Worm (Caenorhabditis elegans): ENCODE data around the gene hach-1.

Gene hach-1

ce11 chrIII:5591668-5592149 is 36.5 kb downstream of the hach-1 start, which contains the start of the genes ddx-15 and ucr-1 (continued):
- TF ChIP-seq nhr-80 (tag; optimal IDR thresholded peaks at IDR 0.05) (peak; percentile 20), snpc-3.4 (tag; optimal IDR thresholded peaks at IDR 0.05) (peak; percentile 56), nhr-120 (GFP tag; IDR thresholded peaks at IDR 0.05) (no peak), fkh-3 (tag; optimal IDR thresholded peaks at IDR 0.05) (no peak), sea-2 (GFP tag; IDR thresholded peaks at IDR 0.05) (no peak), sptf-2 (GFP tag; optimal IDR thresholded peaks at IDR 0.05) (no peak), unc-62 (GFP tag; optimal IDR thresholded peaks at IDR 0.05) (no peak), attf-5 (GFP tag; optimal IDR thresholded peaks at IDR 0.05) (peak; percentile 63), ekl-4 (GFP tag; IDR thresholded peaks at IDR 0.05) (no peak), Y56A3A.18 (GFP tag; IDR thresholded peaks at IDR 0.05) (no peak), efl-1 (GFP tag; optimal IDR thresholded peaks at IDR 0.05) (peak; percentile 40), lin-54 (GFP tag; optimal IDR thresholded peaks at IDR 0.05) (peak; percentile 64), attf-6 (GFP tag; IDR thresholded peaks at IDR 0.05) (no peak), aptf-2 (GFP tag; conservative IDR thresholded peaks at IDR 0.05) (no peak), egrh-3 (GFP tag; IDR thresholded peaks at IDR 0.05) (no peak)

- TF ChIP-seq ama-1 (optimal IDR thresholded peaks at IDR 0.05) (peak; percentile 48), ama-1 (GFP tag; optimal IDR thresholded peaks at IDR 0.05) (no peak), aptf-3 (GFP tag; IDR thresholded peaks at IDR 0.05) (no peak), mcd-1 (GFP tag; IDR thresholded peaks at IDR 0.05) (no peak), Y56A3A.18 (GFP tag; IDR thresholded peaks at IDR 0.05) (0 out of 2 replicates have a peak, but pooled peaks have one; percentile 35), dox-1 (GFP tag; IDR thresholded peaks at IDR 0.05) (0 out of 2 replicates have a peak, but pooled peaks have one; percentile 4), hrde-1 (tag; optimal IDR thresholded peaks at IDR 0.05; ENCODE audit: borderline replicate concordance) (peak; percentile 38), hmg-1.2 (GFP tag; IDR thresholded peaks at IDR 0.05) (peak; percentile 33; the same call in 1 of the 2 replicates), madf-3 (GFP tag; IDR thresholded peaks at IDR 0.05) (peak; percentile 52; the same call in 1 of the 2 replicates)
Observed at ce11 chrIII:5594350-5594749, 39.1 kb downstream of the hach-1 start.

ce11 chrIII:5595445-5595844 is 40.2 kb downstream of the hach-1 start, which contains the start of gene ced-6:
ced-6 (plus strand) TSS chrIII:5595771.
- TF ChIP-seq nhr-80 (tag; optimal IDR thresholded peaks at IDR 0.05) (no peak), nfyb-1 (GFP tag; IDR thresholded peaks at IDR 0.05) (no peak), B0019.2 (GFP tag; conservative IDR thresholded peaks at IDR 0.05) (no peak), nhr-179 (tag; optimal IDR thresholded peaks at IDR 0.05) (no peak), bed-2 (GFP tag; IDR thresholded peaks at IDR 0.05) (no peak), hlh-26 (GFP tag; conservative IDR thresholded peaks at IDR 0.05) (no peak), ceh-58 (GFP tag; IDR thresholded peaks at IDR 0.05) (no peak), mes-4 (tag; optimal IDR thresholded peaks at IDR 0.05) (no peak), ztf-26 (tag; optimal IDR thresholded peaks at IDR 0.05) (no peak), rec-8 (tag; optimal IDR thresholded peaks at IDR 0.05) (no peak), Y67H2A.10 (GFP tag; conservative IDR thresholded peaks at IDR 0.05) (no peak), dpl-1 (GFP tag; optimal IDR thresholded peaks at IDR 0.05) (no peak), madf-3 (GFP tag; IDR thresholded peaks at IDR 0.05) (no peak), D2030.7 (GFP tag; IDR thresholded peaks at IDR 0.05) (no peak), aptf-2 (GFP tag; conservative IDR thresholded peaks at IDR 0.05) (no peak), Y95B8A.8 (GFP tag; IDR thresholded peaks at IDR 0.05) (no peak)

ce11 chrIII:5599958-5600357 is 44.7 kb downstream of the hach-1 start, which contains the start of gene wdr-37:
wdr-37 (minus strand) TSS chrIII:5600058.
- TF ChIP-seq ceh-91 (GFP tag; IDR thresholded peaks at IDR 0.05) (no peak), atf-7 (tag; optimal IDR thresholded peaks at IDR 0.05) (no peak), cebp-1 (GFP tag; IDR thresholded peaks at IDR 0.05) (no peak), cebp-1 (tag; optimal IDR thresholded peaks at IDR 0.05) (no peak), efl-1 (GFP tag; optimal IDR thresholded peaks at IDR 0.05) (no peak), hlh-12 (tag; optimal IDR thresholded peaks at IDR 0.05) (no peak), lsl-1 (GFP tag; optimal IDR thresholded peaks at IDR 0.05) (no peak), him-1 (tag; optimal IDR thresholded peaks at IDR 0.05) (no peak), athp-1 (tag; optimal IDR thresholded peaks at IDR 0.05) (no peak), nfyb-1 (GFP tag; IDR thresholded peaks at IDR 0.05) (no peak), hmg-20 (GFP tag; IDR thresholded peaks at IDR 0.05) (no peak), tbx-9 (tag; optimal IDR thresholded peaks at IDR 0.05; ENCODE audit: borderline replicate concordance) (no peak), dpff-1 (tag; optimal IDR thresholded peaks at IDR 0.05) (no peak)
